Worm (Caenorhabditis elegans): ENCODE data around the gene F38B6.2.

DNA sequence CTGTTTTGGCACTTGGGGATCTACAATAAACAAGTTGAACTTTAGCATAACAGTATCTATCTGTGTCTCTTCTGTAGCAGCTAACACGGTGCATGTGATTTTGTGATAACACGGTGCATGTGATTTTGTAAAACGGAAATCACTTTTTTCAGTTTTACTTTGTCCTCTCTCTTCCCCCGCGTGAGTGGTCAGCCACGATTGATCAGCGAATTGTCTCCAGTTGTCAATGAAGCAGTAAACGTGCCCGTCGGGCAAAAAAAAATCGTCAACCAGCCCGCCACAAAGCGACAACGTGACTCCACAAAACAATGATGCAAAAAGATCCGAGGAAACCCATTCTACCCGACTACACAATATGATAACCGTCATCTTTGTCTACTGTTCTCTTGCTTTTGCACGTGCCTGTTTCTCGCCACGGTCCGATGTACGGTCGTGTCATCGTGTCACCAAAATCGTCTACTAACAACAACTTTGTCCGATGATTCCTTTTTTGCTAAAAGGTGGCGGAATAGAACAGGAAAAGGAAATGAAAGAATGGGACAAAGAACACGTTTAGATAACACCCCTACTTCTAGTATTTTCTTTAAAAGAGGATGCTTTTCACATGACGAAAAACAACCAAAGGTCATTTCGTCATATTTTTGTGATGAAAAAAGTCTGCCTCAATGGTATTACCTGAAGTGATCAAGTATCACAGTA is 50.9 kb downstream of the F38B6.2 start:
- no peak for TF ChIP-seq elt-1 (tag; optimal IDR thresholded peaks at IDR 0.05; ENCODE audit: borderline replicate concordance, insufficient read depth)
- no peak for TF ChIP-seq nhr-237 (tag; optimal IDR thresholded peaks at IDR 0.05)
- no peak for TF ChIP-seq nhr-12 (tag; optimal IDR thresholded peaks at IDR 0.05)
- TF ChIP-seq elt-3 (tag; optimal IDR thresholded peaks at IDR 0.05), result no peak
- no peak for TF ChIP-seq unc-39 (tag; optimal IDR thresholded peaks at IDR 0.05)
- no peak for TF ChIP-seq nhr-28 (tag; optimal IDR thresholded peaks at IDR 0.05)
- no peak for TF ChIP-seq snpc-4 (tag; optimal IDR thresholded peaks at IDR 0.05)
- TF ChIP-seq cnd-1 (tag; optimal IDR thresholded peaks at IDR 0.05), result no peak
- TF ChIP-seq sem-2 (GFP tag; optimal IDR thresholded peaks at IDR 0.05), result no peak
- TF ChIP-seq drap-1 (GFP tag; optimal IDR thresholded peaks at IDR 0.05), result no peak
